1 fruit fly cellular context compared by ENCODE assay signal in genomic region chr2L:10554676-10555075, dm6.
A peak's percentile ranks its signal among the peaks of the same experiment; 100 is the strongest.
TF ChIP-seq lines count a peak whose summit lies in the region.

No protein-coding gene starts in this region.

TF ChIP-seq in whole organism, embryonic, 481 proteins besides CTCF, POLR2A, EP300 and RAD21 (continued from another document):
- no peak for TF ChIP-seq hkb (optimal IDR thresholded peaks at IDR 0.05; lab: Kevin White, UChicago)
- no peak for TF ChIP-seq hkb (GFP tag; IDR thresholded peaks at IDR 0.05; lab: Robert Waterston, UW)
- TF ChIP-seq CG10147 (GFP tag; optimal IDR thresholded peaks at IDR 0.05; lab: Kevin White, UChicago) = no peak
- no peak for TF ChIP-seq CG4854 (GFP tag; optimal IDR thresholded peaks at IDR 0.05; lab: Kevin White, UChicago)
- peak in 1 of 3 experiments; percentile 86 for TF ChIP-seq Stat92E (GFP tag; optimal IDR thresholded peaks at IDR 0.05; lab: Kevin White, UChicago)
- TF ChIP-seq Myb (GFP tag; optimal IDR thresholded peaks at IDR 0.05; lab: Kevin White, UChicago) = no peak
- no peak for TF ChIP-seq CG10462 (GFP tag; optimal IDR thresholded peaks at IDR 0.05; lab: Kevin White, UChicago)
- no peak for TF ChIP-seq NfI (GFP tag; optimal IDR thresholded peaks at IDR 0.05; lab: Kevin White, UChicago)
- TF ChIP-seq crol (GFP tag; IDR thresholded peaks at IDR 0.05; lab: Robert Waterston, UW) = peak; percentile 86
- no peak for TF ChIP-seq CG7987 (GFP tag; optimal IDR thresholded peaks at IDR 0.05; lab: Kevin White, UChicago)
- 0 out of 3 replicates have a peak, but pooled peaks have one; percentile 29 for TF ChIP-seq vnd (GFP tag; IDR thresholded peaks at IDR 0.05; lab: Robert Waterston, UW; ENCODE audit: partially characterized antibody)
- no peak for TF ChIP-seq CG1602 (GFP tag; optimal IDR thresholded peaks at IDR 0.05; lab: Kevin White, UChicago)
- TF ChIP-seq D19B (GFP tag; optimal IDR thresholded peaks at IDR 0.05; lab: Kevin White, UChicago) = no peak
- peak; percentile 42 for TF ChIP-seq lab (GFP tag; optimal IDR thresholded peaks at IDR 0.05; lab: Kevin White, UChicago)
- TF ChIP-seq btn (GFP tag; optimal IDR thresholded peaks at IDR 0.05; lab: Kevin White, UChicago) = no peak
- peak; percentile 7 for TF ChIP-seq mirr (GFP tag; optimal IDR thresholded peaks at IDR 0.05; lab: Kevin White, UChicago)
- TF ChIP-seq otp (GFP tag; IDR thresholded peaks at IDR 0.05; lab: Robert Waterston, UW) = no peak
- TF ChIP-seq ap (GFP tag; IDR thresholded peaks at IDR 0.05; lab: Robert Waterston, UW) = no peak
- no peak for TF ChIP-seq Asciz (GFP tag; optimal IDR thresholded peaks at IDR 0.05; lab: Kevin White, UChicago)
- no peak for TF ChIP-seq run (tag; optimal IDR thresholded peaks at IDR 0.05; lab: Kevin White, UChicago)
- TF ChIP-seq Xbp1 (GFP tag; optimal IDR thresholded peaks at IDR 0.05; lab: Kevin White, UChicago) = no peak
- TF ChIP-seq ERR (GFP tag; optimal IDR thresholded peaks at IDR 0.05; lab: Kevin White, UChicago) = no peak
- no peak for TF ChIP-seq sc (optimal IDR thresholded peaks at IDR 0.05; lab: Kevin White, UChicago)
- no peak for TF ChIP-seq sc (GFP tag; optimal IDR thresholded peaks at IDR 0.05; lab: Kevin White, UChicago)
- TF ChIP-seq CG43689 (GFP tag; IDR thresholded peaks at IDR 0.05; lab: Robert Waterston, UW) = no peak
- no peak for TF ChIP-seq CG11723 (GFP tag; optimal IDR thresholded peaks at IDR 0.05; lab: Kevin White, UChicago)
- TF ChIP-seq CG9215 (GFP tag; IDR thresholded peaks at IDR 0.05; lab: Robert Waterston, UW) = no peak
- no peak for TF ChIP-seq CG17912 (GFP tag; optimal IDR thresholded peaks at IDR 0.05; lab: Kevin White, UChicago)
- no peak for TF ChIP-seq kay (GFP tag; optimal IDR thresholded peaks at IDR 0.05; lab: Kevin White, UChicago)
- peak; percentile 26 for TF ChIP-seq cad (GFP tag; optimal IDR thresholded peaks at IDR 0.05; lab: Kevin White, UChicago)
- TF ChIP-seq en (GFP tag; optimal IDR thresholded peaks at IDR 0.05; lab: Kevin White, UChicago) = no peak
- TF ChIP-seq CG16863 (GFP tag; optimal IDR thresholded peaks at IDR 0.05; lab: Kevin White, UChicago) = no peak
- TF ChIP-seq Abd-B (GFP tag; optimal IDR thresholded peaks at IDR 0.05; lab: Kevin White, UChicago) = peak; percentile 41
- 0 out of 2 replicates have a peak, but pooled peaks have one; percentile 8 for TF ChIP-seq CG10366 (GFP tag; IDR thresholded peaks at IDR 0.05; lab: Robert Waterston, UW)
- TF ChIP-seq eve (GFP tag; optimal IDR thresholded peaks at IDR 0.05; lab: Kevin White, UChicago) = no peak
- TF ChIP-seq ATbp (GFP tag; optimal IDR thresholded peaks at IDR 0.05; lab: Kevin White, UChicago) = no peak
- TF ChIP-seq Rx (GFP tag; IDR thresholded peaks at IDR 0.05; lab: Robert Waterston, UW) = no peak
- TF ChIP-seq CG12071 (GFP tag; optimal IDR thresholded peaks at IDR 0.05; lab: Kevin White, UChicago) = no peak
- TF ChIP-seq maf-S (GFP tag; optimal IDR thresholded peaks at IDR 0.05; lab: Kevin White, UChicago) = no peak
- TF ChIP-seq pros (GFP tag; optimal IDR thresholded peaks at IDR 0.05; lab: Kevin White, UChicago) = peak; percentile 24
- no peak for TF ChIP-seq mld (GFP tag; IDR thresholded peaks at IDR 0.05; lab: Robert Waterston, UW; ENCODE audit: partially characterized antibody)
- no peak for TF ChIP-seq zf30C (GFP tag; optimal IDR thresholded peaks at IDR 0.05; lab: Kevin White, UChicago)
- peak; percentile 83 for TF ChIP-seq sens-2 (GFP tag; IDR thresholded peaks at IDR 0.05; lab: Robert Waterston, UW)
- TF ChIP-seq stwl (tag; optimal IDR thresholded peaks at IDR 0.05; lab: Kevin White, UChicago) = no peak
- TF ChIP-seq fd102C (GFP tag; optimal IDR thresholded peaks at IDR 0.05; lab: Kevin White, UChicago) = no peak
- no peak for TF ChIP-seq Hsf (GFP tag; optimal IDR thresholded peaks at IDR 0.05; lab: Kevin White, UChicago)
- no peak for TF ChIP-seq bigmax (GFP tag; optimal IDR thresholded peaks at IDR 0.05; lab: Kevin White, UChicago)
- TF ChIP-seq CG2712 (tag; optimal IDR thresholded peaks at IDR 0.05; lab: Kevin White, UChicago) = no peak
- no peak for TF ChIP-seq vfl (GFP tag; optimal IDR thresholded peaks at IDR 0.05; lab: Kevin White, UChicago)
- peak; percentile 42 for TF ChIP-seq kni (GFP tag; optimal IDR thresholded peaks at IDR 0.05; lab: Kevin White, UChicago)
- TF ChIP-seq Vsx1 (GFP tag; optimal IDR thresholded peaks at IDR 0.05; lab: Kevin White, UChicago) = peak; percentile 40
- TF ChIP-seq Antp (GFP tag; optimal IDR thresholded peaks at IDR 0.05; lab: Kevin White, UChicago) = no peak
- peak; percentile 81 for TF ChIP-seq twi (tag; optimal IDR thresholded peaks at IDR 0.05; lab: Kevin White, UChicago)
- no peak for TF ChIP-seq dpn (GFP tag; optimal IDR thresholded peaks at IDR 0.05; lab: Kevin White, UChicago)
- no peak for TF ChIP-seq CG12219 (GFP tag; optimal IDR thresholded peaks at IDR 0.05; lab: Kevin White, UChicago)
- no peak for TF ChIP-seq klu (GFP tag; IDR thresholded peaks at IDR 0.05; lab: Robert Waterston, UW)
- no peak for TF ChIP-seq CG11456 (GFP tag; IDR thresholded peaks at IDR 0.05; lab: Robert Waterston, UW)
- TF ChIP-seq CG9932 (GFP tag; IDR thresholded peaks at IDR 0.05; lab: Robert Waterston, UW) = no peak
- no peak for TF ChIP-seq ac (GFP tag; optimal IDR thresholded peaks at IDR 0.05; lab: Kevin White, UChicago)
- TF ChIP-seq grn (GFP tag; optimal IDR thresholded peaks at IDR 0.05; lab: Kevin White, UChicago) = peak; percentile 98
- TF ChIP-seq Hey (tag; optimal IDR thresholded peaks at IDR 0.05; lab: Kevin White, UChicago) = peak; percentile 32
- no peak for TF ChIP-seq CG12744 (GFP tag; optimal IDR thresholded peaks at IDR 0.05; lab: Kevin White, UChicago)
- no peak for TF ChIP-seq CG15073 (GFP tag; optimal IDR thresholded peaks at IDR 0.05; lab: Kevin White, UChicago)
- TF ChIP-seq CG4617 (GFP tag; optimal IDR thresholded peaks at IDR 0.05; lab: Kevin White, UChicago; ENCODE audit: borderline replicate concordance) = no peak
- no peak for TF ChIP-seq her (GFP tag; optimal IDR thresholded peaks at IDR 0.05; lab: Kevin White, UChicago)
- no peak for TF ChIP-seq lbe (GFP tag; optimal IDR thresholded peaks at IDR 0.05; lab: Kevin White, UChicago)
- TF ChIP-seq CG9609 (GFP tag; optimal IDR thresholded peaks at IDR 0.05; lab: Kevin White, UChicago) = no peak
- TF ChIP-seq ttk (GFP tag; IDR thresholded peaks at IDR 0.05; lab: Robert Waterston, UW) = no peak
- TF ChIP-seq Atf6 (GFP tag; IDR thresholded peaks at IDR 0.05; lab: Robert Waterston, UW) = no peak
- TF ChIP-seq tin (GFP tag; optimal IDR thresholded peaks at IDR 0.05; lab: Kevin White, UChicago) = no peak
- TF ChIP-seq CG10543 (GFP tag; optimal IDR thresholded peaks at IDR 0.05; lab: Kevin White, UChicago) = no peak
- TF ChIP-seq CG13287 (GFP tag; IDR thresholded peaks at IDR 0.05; lab: Robert Waterston, UW; ENCODE audit: partially characterized antibody) = no peak
- TF ChIP-seq CG8944 (GFP tag; optimal IDR thresholded peaks at IDR 0.05; lab: Kevin White, UChicago) = no peak
- TF ChIP-seq CG2889 (GFP tag; IDR thresholded peaks at IDR 0.05; lab: Robert Waterston, UW) = no peak
- TF ChIP-seq CG30020 (tag; optimal IDR thresholded peaks at IDR 0.05; lab: Kevin White, UChicago) = no peak
- no peak for TF ChIP-seq CkIIα-i1 (GFP tag; IDR thresholded peaks at IDR 0.05; lab: Robert Waterston, UW)
- TF ChIP-seq CG7928 (GFP tag; optimal IDR thresholded peaks at IDR 0.05; lab: Kevin White, UChicago) = no peak
